Fruit fly (Drosophila melanogaster) whole organism: ENCODE data around the gene Sf3b3.

Experiments used
- CG8478 ChIP-seq: fragments of >200 bp; optimal IDR thresholded peaks from 2 replicates; lab custom pipeline; 2018; ENCODE audit warnings: inconsistent platforms
- Dll ChIP-seq: fragments of >200 bp; optimal IDR thresholded peaks from 2 replicates; lab custom pipeline; 2017
- EcR ChIP-seq, 2 experiments: fragments of >200 bp; optimal IDR thresholded peaks; 2 replicates each; lab custom pipeline; 2017; ENCODE audit warnings: missing biosample characterization in 2 of 2, missing genetic modification characterization in 2 of 2, missing genetic modification reagents in 2 of 2
- psq ChIP-seq: fragments of >200 bp; optimal IDR thresholded peaks from 2 replicates; lab custom pipeline; 2017
- usp ChIP-seq: fragments of >200 bp; optimal IDR thresholded peaks from 2 replicates; lab custom pipeline; 2017; ENCODE audit warnings: missing biosample characterization, missing genetic modification characterization, mixed read lengths

dm6 chr3L:832897-833857, at the start of gene Sf3b3:
- TF ChIP-seq usp (GFP tag; lab: Kevin White, UChicago) = no peak
- TF ChIP-seq EcR (GFP tag; optimal IDR thresholded peaks at IDR 0.05; lab: Kevin White, UChicago) = no peak
- TF ChIP-seq psq (lab: Kevin White, UChicago) = no peak
- TF ChIP-seq CG8478 (lab: Kevin White, UChicago) = no peak
- TF ChIP-seq Dll (lab: Kevin White, UChicago) = no peak
